Worm (Caenorhabditis elegans): ENCODE data around the gene C47D12.5.
A peak's percentile ranks its signal among the peaks of the same experiment; 100 is the strongest.

Gene C47D12.5

ce11 chrII:11637817-11638216 lies 47.3 kb downstream of the C47D12.5 start:
- TF ChIP-seq mab-5 (tag; optimal IDR thresholded peaks at IDR 0.05), result no peak
- no peak for TF ChIP-seq ceh-82 (tag; optimal IDR thresholded peaks at IDR 0.05)
- no peak for TF ChIP-seq nhr-77 (tag; optimal IDR thresholded peaks at IDR 0.05)
- TF ChIP-seq lin-39 (tag; optimal IDR thresholded peaks at IDR 0.05), result no peak
- no peak for TF ChIP-seq unc-39 (tag; optimal IDR thresholded peaks at IDR 0.05)
- no peak for TF ChIP-seq peb-1 (tag; optimal IDR thresholded peaks at IDR 0.05)
- TF ChIP-seq ZK546.5 (tag; optimal IDR thresholded peaks at IDR 0.05), result no peak
- TF ChIP-seq ztf-4 (tag; optimal IDR thresholded peaks at IDR 0.05), result no peak
- TF ChIP-seq nhr-6 (tag; optimal IDR thresholded peaks at IDR 0.05), result no peak
- no peak for TF ChIP-seq zag-1 (tag; optimal IDR thresholded peaks at IDR 0.05)
- no peak for TF ChIP-seq unc-55 (GFP tag; optimal IDR thresholded peaks at IDR 0.05)
- TF ChIP-seq lsy-2 (tag; optimal IDR thresholded peaks at IDR 0.05), result no peak
- no peak for TF ChIP-seq C34F6.9 (tag; optimal IDR thresholded peaks at IDR 0.05)
- no peak for TF ChIP-seq nhr-21 (tag; optimal IDR thresholded peaks at IDR 0.05)
- no peak for TF ChIP-seq egl-27 (tag; optimal IDR thresholded peaks at IDR 0.05)

- TF ChIP-seq Y55F3AM.14 (GFP tag; optimal IDR thresholded peaks at IDR 0.05) (no peak), sem-4 (tag; optimal IDR thresholded peaks at IDR 0.05) (peak; percentile 37), ceh-16 (tag; optimal IDR thresholded peaks at IDR 0.05) (no peak), lin-11 (tag; optimal IDR thresholded peaks at IDR 0.05) (no peak), elt-1 (tag; optimal IDR thresholded peaks at IDR 0.05) (no peak), nhr-6 (tag; optimal IDR thresholded peaks at IDR 0.05) (peak; percentile 36), nhr-12 (tag; optimal IDR thresholded peaks at IDR 0.05) (no peak), elt-3 (tag; optimal IDR thresholded peaks at IDR 0.05) (no peak), nhr-11 (tag; optimal IDR thresholded peaks at IDR 0.05) (no peak), unc-39 (tag; optimal IDR thresholded peaks at IDR 0.05) (no peak), fos-1 (tag; optimal IDR thresholded peaks at IDR 0.05) (no peak), mdl-1 (tag; optimal IDR thresholded peaks at IDR 0.05) (peak in 1 of 2 experiments; percentile 42), lin-13 (GFP tag; optimal IDR thresholded peaks at IDR 0.05) (peak; percentile 22), zag-1 (tag; optimal IDR thresholded peaks at IDR 0.05) (no peak), F13H6.1 (tag; optimal IDR thresholded peaks at IDR 0.05) (peak; percentile 27), ama-1 (optimal IDR thresholded peaks at IDR 0.05) (peak; percentile 42), aly-2 (tag; optimal IDR thresholded peaks at IDR 0.05) (no peak), nhr-77 (tag; optimal IDR thresholded peaks at IDR 0.05) (no peak), sma-3 (GFP tag; optimal IDR thresholded peaks at IDR 0.05) (no peak), alr-1 (tag; optimal IDR thresholded peaks at IDR 0.05) (no peak), C34F6.9 (tag; optimal IDR thresholded peaks at IDR 0.05) (no peak), nhr-129 (tag; optimal IDR thresholded peaks at IDR 0.05) (no peak), ceh-82 (tag; optimal IDR thresholded peaks at IDR 0.05) (no peak), ztf-11 (tag; optimal IDR thresholded peaks at IDR 0.05) (no peak), egl-27 (tag; optimal IDR thresholded peaks at IDR 0.05) (no peak), ztf-4 (tag; optimal IDR thresholded peaks at IDR 0.05) (peak; percentile 36), ZK546.5 (tag; optimal IDR thresholded peaks at IDR 0.05) (no peak), snpc-4 (tag; optimal IDR thresholded peaks at IDR 0.05) (no peak), crh-2 (tag; optimal IDR thresholded peaks at IDR 0.05) (peak; percentile 13), ztf-1 (GFP tag; conservative IDR thresholded peaks at IDR 0.05) (0 out of 2 replicates have a peak, but pooled peaks have one; percentile 5), nhr-25 (tag; optimal IDR thresholded peaks at IDR 0.05) (peak; percentile 43), nhr-21 (tag; optimal IDR thresholded peaks at IDR 0.05) (peak; percentile 38), R02D3.7 (tag; optimal IDR thresholded peaks at IDR 0.05) (no peak), skn-1 (tag; optimal IDR thresholded peaks at IDR 0.05) (no peak), lsy-2 (tag; optimal IDR thresholded peaks at IDR 0.05) (peak in 1 of 2 experiments; percentile 65), unc-62 (GFP tag; optimal IDR thresholded peaks at IDR 0.05) (no peak), gmeb-1 (tag; optimal IDR thresholded peaks at IDR 0.05) (no peak), lin-39 (tag; optimal IDR thresholded peaks at IDR 0.05) (no peak), blmp-1 (tag; optimal IDR thresholded peaks at IDR 0.05; ENCODE audit: insufficient read depth) (no peak), mbf-1 (tag; optimal IDR thresholded peaks at IDR 0.05) (no peak), sma-9 (GFP tag; optimal IDR thresholded peaks at IDR 0.05) (peak; percentile 62), sma-9 (tag; optimal IDR thresholded peaks at IDR 0.05) (no peak)
Measured at ce11 chrII:11637189-11637754, 47.8 kb downstream of the C47D12.5 start.
